Worm (Caenorhabditis elegans) whole organism, early embryonic: ENCODE measurements around the gene C26E6.12.

Experiments
- F13C5.2 ChIP-seq: sonication (generic microtip); optimal IDR thresholded peaks from 2 replicates; lab custom pipeline; 2017; ENCODE audit warnings: mild to moderate bottlenecking, missing genetic modification characterization, inconsistent platforms, missing compliant biosample characterization
- ama-1 ChIP-seq: fragments of 150-350 bp; optimal IDR thresholded peaks from 2 replicates; lab custom pipeline; 2014
- ceh-13 ChIP-seq: fragments of 200-800 bp; sonication (Bioruptor generic); optimal IDR thresholded peaks from 2 replicates; lab custom pipeline; 2018; ENCODE audit warnings: mild to moderate bottlenecking, missing genetic modification characterization, missing compliant biosample characterization
- ceh-36 ChIP-seq: sonication (generic microtip); optimal IDR thresholded peaks from 2 replicates; lab custom pipeline; 2016; ENCODE audit warnings: missing genetic modification characterization, inconsistent platforms, missing compliant biosample characterization
- ets-7 ChIP-seq: sonication (generic microtip); optimal IDR thresholded peaks from 2 replicates; lab custom pipeline; 2016; ENCODE audit warnings: missing genotype, missing genetic modification characterization, missing compliant biosample characterization
- flt-1 ChIP-seq: fragments of 200-800 bp; sonication (Bioruptor generic); IDR thresholded peaks from 2 replicates; pipeline ENCODE4 v1.3.6; 2022; ENCODE audit warnings: missing genetic modification characterization, missing compliant biosample characterization
- hmg-4 ChIP-seq: fragments of 200-800 bp; sonication (Bioruptor generic); optimal IDR thresholded peaks from 2 replicates; lab custom pipeline; 2018; ENCODE audit warnings: mild to moderate bottlenecking, missing genetic modification characterization, missing compliant biosample characterization
- scrt-1 ChIP-seq: fragments of 200-800 bp; sonication (Bioruptor generic); IDR thresholded peaks from 2 replicates; pipeline ENCODE4 v1.3.6; 2022; ENCODE audit warnings: missing genetic modification characterization, missing compliant biosample characterization
- sea-1 ChIP-seq: fragments of 200-800 bp; sonication (Bioruptor generic); conservative IDR thresholded peaks from 2 replicates; pipeline ENCODE4 v1.3.6; 2022; ENCODE audit warnings: missing genetic modification characterization, missing compliant biosample characterization
- tbx-11 ChIP-seq: fragments of 200-800 bp; sonication (Bioruptor generic); IDR thresholded peaks from 2 replicates; pipeline ENCODE4 v1.3.6; 2022; ENCODE audit warnings: missing genetic modification characterization, missing compliant biosample characterization
- tbx-37 ChIP-seq: fragments of 200-800 bp; sonication (Bioruptor generic); conservative IDR thresholded peaks from 2 replicates; pipeline ENCODE4 v1.3.6; 2022; ENCODE audit warnings: missing genetic modification reagents, missing genetic modification characterization, missing compliant biosample characterization

ce11 chrIII:4913736-4914135, 18.3 kb downstream of the C26E6.12 start:
- TF ChIP-seq ets-7 (tag; lab: Kevin White, UChicago) (no peak), ceh-36 (tag; lab: Kevin White, UChicago) (no peak), hmg-4 (GFP tag; lab: Kevin White, UChicago) (no peak), F13C5.2 (tag; lab: Kevin White, UChicago) (no peak), ama-1 (no peak), tbx-11 (GFP tag; lab: Robert Waterston, UW) (no peak), sea-1 (GFP tag; lab: Robert Waterston, UW) (no peak), ceh-13 (GFP tag; lab: Kevin White, UChicago) (no peak), tbx-37 (no peak), flt-1 (no peak), scrt-1 (no peak)
